Worm (Caenorhabditis elegans): Measurements from ENCODE around the gene C06E4.8.

Gene C06E4.8

ce11 chrIV:7316613-7317153 is 31.0 kb upstream of the C06E4.8 start, which contains the start of gene F42C5.9 (continued):
- TF ChIP-seq F22D6.2 (tag; optimal IDR thresholded peaks at IDR 0.05): no peak
- no peak for TF ChIP-seq B0035.1 (tag; optimal IDR thresholded peaks at IDR 0.05)
- no peak for TF ChIP-seq lir-1 (GFP tag; conservative IDR thresholded peaks at IDR 0.05)
- TF ChIP-seq aptf-2 (GFP tag; conservative IDR thresholded peaks at IDR 0.05): 0 out of 2 replicates have a peak, but pooled peaks have one; percentile 36
- TF ChIP-seq madf-10 (tag; optimal IDR thresholded peaks at IDR 0.05): no peak
- no peak for TF ChIP-seq unc-62 (GFP tag; optimal IDR thresholded peaks at IDR 0.05)
- 0 out of 2 replicates have a peak, but pooled peaks have one; percentile 30 for TF ChIP-seq ztf-28 (GFP tag; IDR thresholded peaks at IDR 0.05)
- TF ChIP-seq ceh-91 (GFP tag; IDR thresholded peaks at IDR 0.05): peak; percentile 66
- no peak for TF ChIP-seq lin-40 (tag; optimal IDR thresholded peaks at IDR 0.05)
- TF ChIP-seq B0261.1 (tag; optimal IDR thresholded peaks at IDR 0.05): no peak
- TF ChIP-seq let-607 (tag; optimal IDR thresholded peaks at IDR 0.05): no peak
- peak; percentile 56 for TF ChIP-seq lin-54 (GFP tag; optimal IDR thresholded peaks at IDR 0.05)
- TF ChIP-seq chd-7 (tag; optimal IDR thresholded peaks at IDR 0.05): no peak
- TF ChIP-seq hmg-20 (GFP tag; IDR thresholded peaks at IDR 0.05): no peak
- TF ChIP-seq akir-1 (GFP tag; optimal IDR thresholded peaks at IDR 0.05): no peak
- no peak for TF ChIP-seq nhr-90 (tag; optimal IDR thresholded peaks at IDR 0.05)
- TF ChIP-seq snpc-4 (GFP tag; optimal IDR thresholded peaks at IDR 0.05): peak; percentile 96
- TF ChIP-seq snpc-4 (tag; optimal IDR thresholded peaks at IDR 0.05): peak; percentile 96 to 98 (median 98)
- peak; percentile 43 for TF ChIP-seq tlf-1 (GFP tag; optimal IDR thresholded peaks at IDR 0.05)
- TF ChIP-seq him-1 (tag; optimal IDR thresholded peaks at IDR 0.05): peak; percentile 57
- no peak for TF ChIP-seq nhr-27 (tag; optimal IDR thresholded peaks at IDR 0.05)
- TF ChIP-seq sptf-2 (GFP tag; optimal IDR thresholded peaks at IDR 0.05): no peak
- TF ChIP-seq hrde-1 (tag; optimal IDR thresholded peaks at IDR 0.05; ENCODE audit: borderline replicate concordance): peak; percentile 80
- no peak for TF ChIP-seq egrh-3 (GFP tag; IDR thresholded peaks at IDR 0.05)
- TF ChIP-seq dox-1 (GFP tag; IDR thresholded peaks at IDR 0.05): peak; percentile 79
- no peak for TF ChIP-seq Y67H2A.10 (GFP tag; conservative IDR thresholded peaks at IDR 0.05)
- TF ChIP-seq ZK185.1 (tag; optimal IDR thresholded peaks at IDR 0.05; ENCODE audit: poor library complexity, severe bottlenecking): peak; percentile 1
- no peak for TF ChIP-seq F52B5.7 (tag; optimal IDR thresholded peaks at IDR 0.05)
- TF ChIP-seq Y56A3A.18 (GFP tag; IDR thresholded peaks at IDR 0.05): 0 out of 2 replicates have a peak, but pooled peaks have one; percentile 49
- no peak for TF ChIP-seq hlh-12 (tag; optimal IDR thresholded peaks at IDR 0.05)
- peak; percentile 93 for TF ChIP-seq xnd-1 (tag; optimal IDR thresholded peaks at IDR 0.05)
- TF ChIP-seq zim-3 (tag; optimal IDR thresholded peaks at IDR 0.05): no peak
- no peak for TF ChIP-seq egl-44 (GFP tag; IDR thresholded peaks at IDR 0.05)
- TF ChIP-seq tbp1 (GFP tag; optimal IDR thresholded peaks at IDR 0.05): peak; percentile 78
- no peak for TF ChIP-seq nhr-179 (tag; optimal IDR thresholded peaks at IDR 0.05)
- TF ChIP-seq ama-1 (optimal IDR thresholded peaks at IDR 0.05): no peak
- no peak for TF ChIP-seq ama-1 (GFP tag; optimal IDR thresholded peaks at IDR 0.05)
- no peak for TF ChIP-seq Y95B8A.8 (GFP tag; IDR thresholded peaks at IDR 0.05)
- TF ChIP-seq nhr-120 (GFP tag; IDR thresholded peaks at IDR 0.05): no peak
- TF ChIP-seq attf-5 (GFP tag; optimal IDR thresholded peaks at IDR 0.05): no peak
- TF ChIP-seq lag-1 (GFP tag; IDR thresholded peaks at IDR 0.05): no peak
- TF ChIP-seq nfya-1 (tag; optimal IDR thresholded peaks at IDR 0.05; ENCODE audit: borderline replicate concordance, insufficient read depth): no peak
- TF ChIP-seq madf-8 (GFP tag; conservative IDR thresholded peaks at IDR 0.05): peak; percentile 98
- TF ChIP-seq tbx-9 (tag; optimal IDR thresholded peaks at IDR 0.05; ENCODE audit: borderline replicate concordance): no peak
- TF ChIP-seq snpc-3.4 (tag; optimal IDR thresholded peaks at IDR 0.05): peak; percentile 95
- no peak for TF ChIP-seq K12H6.12 (tag; optimal IDR thresholded peaks at IDR 0.05)
- TF ChIP-seq D2030.7 (GFP tag; IDR thresholded peaks at IDR 0.05): peak; percentile 94
- no peak for TF ChIP-seq ceh-27 (GFP tag; optimal IDR thresholded peaks at IDR 0.05)

Data from whole organism, young adult.